Worm (Caenorhabditis elegans) whole organism, early embryonic: ENCODE measurements around the gene str-78.
"Not testable (repeated sequence)": the region's sequence is repeated elsewhere in the genome, so short reads cannot be mapped to it uniquely, and the experiment has no call there.

Source experiments
- F13C5.2 ChIP-seq: sonication (generic microtip); optimal IDR thresholded peaks from 2 replicates; lab custom pipeline; 2017; ENCODE audit warnings: mild to moderate bottlenecking, missing genetic modification characterization, inconsistent platforms, missing compliant biosample characterization
- ama-1 ChIP-seq: fragments of 150-350 bp; optimal IDR thresholded peaks from 2 replicates; lab custom pipeline; 2014
- ceh-36 ChIP-seq: sonication (generic microtip); optimal IDR thresholded peaks from 2 replicates; lab custom pipeline; 2016; ENCODE audit warnings: missing genetic modification characterization, inconsistent platforms, missing compliant biosample characterization
- flt-1 ChIP-seq: fragments of 200-800 bp; sonication (Bioruptor generic); IDR thresholded peaks from 2 replicates; pipeline ENCODE4 v1.3.6; 2022; ENCODE audit warnings: missing genetic modification characterization, missing compliant biosample characterization
- hmbx-1 ChIP-seq: sonication (generic microtip); optimal IDR thresholded peaks from 2 replicates; lab custom pipeline; 2016; ENCODE audit warnings: mild to moderate bottlenecking, missing genetic modification characterization, missing compliant biosample characterization
- scrt-1 ChIP-seq: fragments of 200-800 bp; sonication (Bioruptor generic); IDR thresholded peaks from 2 replicates; pipeline ENCODE4 v1.3.6; 2022; ENCODE audit warnings: missing genetic modification characterization, missing compliant biosample characterization
- tbx-11 ChIP-seq: fragments of 200-800 bp; sonication (Bioruptor generic); IDR thresholded peaks from 2 replicates; pipeline ENCODE4 v1.3.6; 2022; ENCODE audit warnings: missing genetic modification characterization, missing compliant biosample characterization
- tra-4 ChIP-seq: sonication (generic microtip); optimal IDR thresholded peaks from 2 replicates; lab custom pipeline; 2017; ENCODE audit warnings: missing genetic modification characterization, missing compliant biosample characterization

- TF ChIP-seq scrt-1 (GFP tag; lab: Robert Waterston, UW) (0 out of 2 replicates have a peak, but pooled peaks have one; percentile 15), flt-1 (0 out of 2 replicates have a peak, but pooled peaks have one; percentile 35)
- TF ChIP-seq ama-1; hmbx-1; ceh-36 (tag; lab: Kevin White, UChicago); F13C5.2 (tag; lab: Kevin White, UChicago); tra-4 (tag; lab: Kevin White, UChicago); tbx-11 (GFP tag; lab: Robert Waterston, UW): not testable (repeated sequence)
Measured at ce11 chrIV:15189450-15189849, 42.4 kb upstream of the str-78 start.
